Worm (Caenorhabditis elegans): Measurements from ENCODE around the gene symk-1.
A peak's percentile ranks its signal among the peaks of the same experiment; 100 is the strongest.
"Not testable (repeated sequence)": the region's sequence is repeated elsewhere in the genome, so short reads cannot be mapped to it uniquely, and the experiment has no call there.

The symk-1 gene

ce11 chrV:8520846-8521553 is 49.1 kb upstream of the symk-1 start, which contains the start of the genes F45F2.11 and otpl-7:
TSS of gene F45F2.11 (minus strand) at chrV:8520896.
TSS of gene otpl-7 (plus strand) at chrV:8521503.
- TF ChIP-seq fos-1 (tag; optimal IDR thresholded peaks at IDR 0.05), result no peak
- peak; percentile 2 for TF ChIP-seq pha-4 (tag; optimal IDR thresholded peaks at IDR 0.05)
- TF ChIP-seq nhr-76 (tag; optimal IDR thresholded peaks at IDR 0.05), result no peak

- TF ChIP-seq mml-1 (tag; optimal IDR thresholded peaks at IDR 0.05) (no peak), pha-4 (tag; optimal IDR thresholded peaks at IDR 0.05) (peak; percentile 22), R02D3.7 (tag; optimal IDR thresholded peaks at IDR 0.05) (no peak), elt-3 (tag; optimal IDR thresholded peaks at IDR 0.05) (no peak)
These were observed 44.3 kb upstream of the symk-1 start, which contains the start of gene otpl-6 for ce11 chrV:8525774-8526173. TSS of gene otpl-6 (plus strand) at chrV:8526074.

- TF ChIP-seq lsy-12 (tag; optimal IDR thresholded peaks at IDR 0.05) (no peak), nhr-12 (tag; optimal IDR thresholded peaks at IDR 0.05) (no peak), sea-2 (GFP tag; optimal IDR thresholded peaks at IDR 0.05) (no peak), aly-2 (tag; optimal IDR thresholded peaks at IDR 0.05) (no peak), egl-5 (tag; optimal IDR thresholded peaks at IDR 0.05) (no peak), snpc-4 (tag; optimal IDR thresholded peaks at IDR 0.05) (no peak), elt-1 (tag; optimal IDR thresholded peaks at IDR 0.05) (no peak), ZK546.5 (tag; optimal IDR thresholded peaks at IDR 0.05) (no peak), fkh-2 (tag; optimal IDR thresholded peaks at IDR 0.05) (no peak), zag-1 (tag; optimal IDR thresholded peaks at IDR 0.05) (no peak), lin-15B (tag; optimal IDR thresholded peaks at IDR 0.05) (no peak), ceh-9 (tag; optimal IDR thresholded peaks at IDR 0.05) (no peak), ceh-16 (tag; optimal IDR thresholded peaks at IDR 0.05) (no peak), mml-1 (tag; optimal IDR thresholded peaks at IDR 0.05) (no peak)
These were observed 40.9 kb upstream of the symk-1 start, which contains the start of gene otpl-5 for ce11 chrV:8529219-8529618. TSS of gene otpl-5 (plus strand) at chrV:8529519.

DNA sequence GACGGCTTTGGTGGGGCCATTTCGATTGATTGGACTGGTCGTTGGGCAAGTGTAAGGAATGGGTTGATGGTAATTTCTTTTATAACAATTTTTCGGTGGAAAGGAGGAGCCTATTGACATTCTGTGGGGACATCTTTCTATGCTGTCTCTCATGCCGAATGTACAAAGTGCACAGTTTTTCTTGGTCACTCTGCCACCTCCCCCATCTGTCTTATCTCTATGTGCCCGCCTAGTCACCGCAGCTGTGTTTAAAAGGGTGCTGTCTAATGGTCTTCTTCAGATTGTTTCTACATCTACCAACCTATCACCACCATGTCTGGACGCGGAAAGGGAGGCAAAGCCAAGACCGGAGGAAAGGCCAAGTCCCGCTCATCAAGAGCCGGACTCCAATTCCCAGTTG is 37.0 kb upstream of the symk-1 start, which contains the start of the genes his-8 and his-7:
his-8 (minus strand) TSS at position 20 of the 400 bp plus-strand sequence.
his-7 (plus strand) TSS at position 313 of the 400 bp plus-strand sequence.
- not testable (repeated sequence) for TF ChIP-seq nhr-23, snpc-4, nhr-12 (tag; optimal IDR thresholded peaks at IDR 0.05)

ce11 chrV:8533916-8534315 is 36.2 kb upstream of the symk-1 start:
- TF ChIP-seq snpc-4 (tag; optimal IDR thresholded peaks at IDR 0.05), result no peak
- no peak for TF ChIP-seq pha-4 (tag; optimal IDR thresholded peaks at IDR 0.05)
- no peak for TF ChIP-seq lin-15B (tag; optimal IDR thresholded peaks at IDR 0.05)
- no peak for TF ChIP-seq nhr-67 (tag; optimal IDR thresholded peaks at IDR 0.05)
- no peak for TF ChIP-seq unc-39 (tag; optimal IDR thresholded peaks at IDR 0.05)
- no peak for TF ChIP-seq nhr-11 (tag; optimal IDR thresholded peaks at IDR 0.05)
- TF ChIP-seq eor-1 (tag; optimal IDR thresholded peaks at IDR 0.05), result no peak
- TF ChIP-seq elt-1 (tag; optimal IDR thresholded peaks at IDR 0.05), result peak; percentile 23
- no peak for TF ChIP-seq ama-1 (optimal IDR thresholded peaks at IDR 0.05)
- TF ChIP-seq nhr-12 (tag; optimal IDR thresholded peaks at IDR 0.05), result no peak
- TF ChIP-seq zag-1 (tag; optimal IDR thresholded peaks at IDR 0.05), result no peak
- peak; percentile 75 for TF ChIP-seq nhr-25 (tag; optimal IDR thresholded peaks at IDR 0.05)
- TF ChIP-seq lin-39 (tag; optimal IDR thresholded peaks at IDR 0.05), result no peak
- TF ChIP-seq nhr-237 (tag; optimal IDR thresholded peaks at IDR 0.05), result no peak
- TF ChIP-seq mml-1 (tag; optimal IDR thresholded peaks at IDR 0.05), result no peak
- no peak for TF ChIP-seq hmg-11 (tag; optimal IDR thresholded peaks at IDR 0.05)

ce11 chrV:8534534-8535283 is 35.4 kb upstream of the symk-1 start, which contains the start of the genes his-6 and his-5:
TSS of gene his-6 (minus strand) at chrV:8534977.
TSS of gene his-5 (plus strand) at chrV:8535214.
- TF ChIP-seq elt-2 (tag; optimal IDR thresholded peaks at IDR 0.05), result peak; percentile 23
- TF ChIP-seq nhr-25 (tag; optimal IDR thresholded peaks at IDR 0.05), result peak; percentile 50
- TF ChIP-seq nhr-43 (tag; optimal IDR thresholded peaks at IDR 0.05; ENCODE audit: poor library complexity, severe bottlenecking), result peak; percentile 26
